Worm (Caenorhabditis elegans) whole organism, L4 larva: ENCODE data around the gene W08E12.6.
A peak's percentile ranks its signal among the peaks of the same experiment; 100 is the strongest.

ENCODE experiments used
- D1046.2 ChIP-seq: fragments of 200-800 bp; sonication (Bioruptor generic); IDR thresholded peaks from 2 replicates; pipeline ENCODE4 v1.3.6; 2022; ENCODE audit warnings: missing genetic modification characterization, missing compliant biosample characterization
- F10B5.3 ChIP-seq: sonication (generic microtip); optimal IDR thresholded peaks from 2 replicates; lab custom pipeline; 2016; ENCODE audit warnings: mild to moderate bottlenecking, missing genetic modification characterization, missing compliant biosample characterization
- F26F4.8 ChIP-seq: fragments of 200-800 bp; sonication (Bioruptor generic); conservative IDR thresholded peaks from 2 replicates; pipeline ENCODE4 v1.3.6; 2022; ENCODE audit warnings: missing genetic modification characterization, missing compliant biosample characterization
- F37D6.2 ChIP-seq: sonication (generic microtip); optimal IDR thresholded peaks from 2 replicates; lab custom pipeline; 2016; ENCODE audit warnings: mild to moderate bottlenecking, missing genetic modification characterization, missing compliant biosample characterization
- F49E8.2 ChIP-seq: sonication (generic microtip); optimal IDR thresholded peaks from 2 replicates; lab custom pipeline; 2016; ENCODE audit warnings: missing compliant biosample characterization, mild to moderate bottlenecking, missing genetic modification characterization, borderline replicate concordance
- T20F7.1 ChIP-seq: fragments of 200-800 bp; sonication (Bioruptor generic); optimal IDR thresholded peaks from 2 replicates; lab custom pipeline; 2018; ENCODE audit warnings: mild to moderate bottlenecking, missing genetic modification characterization, missing compliant biosample characterization
- Y48G9A.11 ChIP-seq: fragments of 200-800 bp; sonication (Bioruptor generic); IDR thresholded peaks from 2 replicates; pipeline ENCODE4 v1.3.6; 2022; ENCODE audit warnings: missing genetic modification reagents, missing genetic modification characterization, missing compliant biosample characterization
- Y5F2A.4 ChIP-seq: fragments of 200-800 bp; sonication (Bioruptor generic); optimal IDR thresholded peaks from 2 replicates; lab custom pipeline; 2018; ENCODE audit warnings: mild to moderate bottlenecking, missing genetic modification characterization, missing compliant biosample characterization
- ZK337.2 ChIP-seq: fragments of 200-800 bp; sonication (Bioruptor generic); IDR thresholded peaks from 2 replicates; pipeline ENCODE4 v1.3.6; 2022; ENCODE audit warnings: missing genetic modification reagents, missing genetic modification characterization, missing compliant biosample characterization
- aha-1 ChIP-seq: fragments of 150-350 bp; peaks from one replicate; lab custom pipeline; 2014; ENCODE audit warnings: missing biosample characterization, missing genetic modification characterization
- arid-1 ChIP-seq: fragments of 200-800 bp; sonication (Bioruptor generic); conservative IDR thresholded peaks from 2 replicates; pipeline ENCODE4 v1.3.6; 2022; ENCODE audit warnings: missing genetic modification reagents, missing genetic modification characterization, missing compliant biosample characterization
- attf-4 ChIP-seq: sonication (generic microtip); optimal IDR thresholded peaks from 3 replicates; lab custom pipeline; 2017; ENCODE audit warnings: missing biosample characterization, missing genetic modification characterization
- ceh-44 ChIP-seq: fragments of 200-800 bp; sonication (Bioruptor generic); IDR thresholded peaks from 2 replicates; pipeline ENCODE4 v1.3.6; 2022; ENCODE audit warnings: missing genetic modification reagents, missing genetic modification characterization, missing compliant biosample characterization
- ceh-62 ChIP-seq: sonication (generic microtip); optimal IDR thresholded peaks from 2 replicates; lab custom pipeline; 2017; ENCODE audit warnings: missing biosample characterization, missing genetic modification characterization
- ceh-82 ChIP-seq: sonication (generic microtip); optimal IDR thresholded peaks from 2 replicates; lab custom pipeline; 2017; ENCODE audit warnings: missing biosample characterization, missing genetic modification characterization
- cey-2 ChIP-seq: sonication (generic microtip); optimal IDR thresholded peaks from 3 replicates; lab custom pipeline; 2017; ENCODE audit warnings: missing genetic modification characterization, mild to moderate bottlenecking, missing compliant biosample characterization, antibody characterized with exemption, borderline replicate concordance; ENCODE audit not compliant: insufficient read depth
- ctbp-1 ChIP-seq: fragments of 200-800 bp; sonication (Bioruptor generic); IDR thresholded peaks from 2 replicates; pipeline ENCODE4 v1.3.6; 2022; ENCODE audit warnings: missing genetic modification reagents, missing genetic modification characterization, missing compliant biosample characterization
- dmd-6 ChIP-seq: fragments of 200-800 bp; sonication (Bioruptor generic); IDR thresholded peaks from 2 replicates; pipeline ENCODE4 v1.3.6; 2022; ENCODE audit warnings: missing genetic modification reagents, missing genetic modification characterization, missing compliant biosample characterization
- dmd-8 ChIP-seq: fragments of 200-800 bp; sonication (Bioruptor generic); IDR thresholded peaks from 2 replicates; pipeline ENCODE4 v1.3.6; 2022; ENCODE audit warnings: missing genetic modification characterization, missing compliant biosample characterization
- dmd-9 ChIP-seq: fragments of 200-800 bp; sonication (Bioruptor generic); IDR thresholded peaks from 2 replicates; pipeline ENCODE4 v1.3.6; 2022; ENCODE audit warnings: missing genetic modification reagents, missing genetic modification characterization, missing compliant biosample characterization
- duxl-1 ChIP-seq: sonication (generic microtip); optimal IDR thresholded peaks from 2 replicates; lab custom pipeline; 2016; ENCODE audit warnings: mild to moderate bottlenecking, missing genetic modification characterization, moderate library complexity, missing compliant biosample characterization; ENCODE audit not compliant: poor library complexity
- egl-27 ChIP-seq: sonication (generic microtip); optimal IDR thresholded peaks from 3 replicates; lab custom pipeline; 2017; ENCODE audit warnings: missing biosample characterization, missing genetic modification reagents, missing genetic modification characterization
- fkh-10 ChIP-seq: fragments of 150-350 bp; optimal IDR thresholded peaks from 2 replicates; lab custom pipeline; 2014; ENCODE audit warnings: missing biosample characterization, missing genetic modification reagents, missing genetic modification characterization
- hlh-11 ChIP-seq: fragments of 200-800 bp; sonication (Bioruptor generic); optimal IDR thresholded peaks from 2 replicates; lab custom pipeline; 2018; ENCODE audit warnings: mild to moderate bottlenecking, missing genetic modification characterization, missing compliant biosample characterization
- hlh-30 ChIP-seq: sonication (generic microtip); optimal IDR thresholded peaks from 2 replicates; lab custom pipeline; 2017; ENCODE audit warnings: antibody characterized with exemption, mild to moderate bottlenecking, missing genetic modification characterization, missing compliant biosample characterization; ENCODE audit not compliant: insufficient read depth
- lim-7 ChIP-seq: fragments of 200-800 bp; sonication (Bioruptor generic); IDR thresholded peaks from 2 replicates; pipeline ENCODE4 v1.3.6; 2022; ENCODE audit warnings: missing genetic modification characterization, missing compliant biosample characterization
- lin-13 ChIP-seq: fragments of 150-350 bp; optimal IDR thresholded peaks from 2 replicates; lab custom pipeline; 2014; ENCODE audit warnings: missing biosample characterization, missing genetic modification reagents, missing genetic modification characterization
- lin-29 ChIP-seq: fragments of 200-800 bp; sonication (Bioruptor generic); IDR thresholded peaks from 2 replicates; pipeline ENCODE4 v1.3.6; 2022; ENCODE audit warnings: missing genetic modification reagents, missing genetic modification characterization, missing compliant biosample characterization
- lin-38 ChIP-seq: fragments of 200-800 bp; sonication (Bioruptor generic); IDR thresholded peaks from 2 replicates; pipeline ENCODE4 v1.3.6; 2022; ENCODE audit warnings: missing genetic modification reagents, missing genetic modification characterization, missing compliant biosample characterization
- lsy-2 ChIP-seq, 2 experiments: fragments of 150-350 bp in 1 of 2; sonication (generic microtip) in 1 of 2; optimal IDR thresholded peaks; 2 replicates each; lab custom pipeline; 2014 to 2017; ENCODE audit warnings: missing biosample characterization in 2 of 2, missing genetic modification characterization in 2 of 2
- mdt-29 ChIP-seq: fragments of 200-800 bp; sonication (Bioruptor generic); IDR thresholded peaks from 2 replicates; pipeline ENCODE4 v1.3.6; 2022; ENCODE audit warnings: missing genetic modification reagents, missing genetic modification characterization, missing compliant biosample characterization
- mep-1 ChIP-seq: fragments of 150-350 bp; sonication (generic microtip); optimal IDR thresholded peaks from 3 replicates; lab custom pipeline; 2014; ENCODE audit warnings: missing biosample characterization, missing genetic modification characterization
- nhr-102 ChIP-seq: sonication (generic microtip); optimal IDR thresholded peaks from 2 replicates; lab custom pipeline; 2016; ENCODE audit warnings: mild to moderate bottlenecking, missing genetic modification characterization, moderate library complexity, missing compliant biosample characterization
- nhr-11 ChIP-seq: fragments of 150-350 bp; optimal IDR thresholded peaks from 2 replicates; lab custom pipeline; 2014; ENCODE audit warnings: missing biosample characterization, missing genetic modification characterization
- nhr-111 ChIP-seq: fragments of 200-800 bp; sonication (Bioruptor generic); optimal IDR thresholded peaks from 2 replicates; lab custom pipeline; 2018; ENCODE audit warnings: mild to moderate bottlenecking, missing genetic modification characterization, missing compliant biosample characterization
- nhr-25 ChIP-seq: sonication (generic microtip); optimal IDR thresholded peaks from 2 replicates; lab custom pipeline; 2017; ENCODE audit warnings: missing genetic modification characterization, mild to moderate bottlenecking, missing compliant biosample characterization, antibody characterized with exemption, moderate library complexity, borderline replicate concordance; ENCODE audit not compliant: insufficient read depth
- nhr-28 ChIP-seq: fragments of 150-350 bp; optimal IDR thresholded peaks from 2 replicates; lab custom pipeline; 2014; ENCODE audit warnings: missing biosample characterization, missing genetic modification characterization
- pqm-1 ChIP-seq: sonication (generic microtip); optimal IDR thresholded peaks from 2 replicates; lab custom pipeline; 2017; ENCODE audit warnings: missing biosample characterization, missing genetic modification characterization
- saeg-2 ChIP-seq: fragments of 200-800 bp; sonication (Bioruptor generic); IDR thresholded peaks from 2 replicates; pipeline ENCODE4 v1.3.6; 2022; ENCODE audit warnings: missing genetic modification reagents, missing genetic modification characterization, missing compliant biosample characterization
- set-16 ChIP-seq: fragments of 200-800 bp; sonication (Bioruptor generic); IDR thresholded peaks from 2 replicates; pipeline ENCODE4 v1.3.6; 2022; ENCODE audit warnings: missing genetic modification reagents, missing genetic modification characterization, missing compliant biosample characterization
- snpc-4 ChIP-seq: fragments of 150-350 bp; optimal IDR thresholded peaks from 2 replicates; lab custom pipeline; 2014; ENCODE audit warnings: missing biosample characterization, missing genetic modification characterization
- spr-1 ChIP-seq: sonication (generic microtip); optimal IDR thresholded peaks from 2 replicates; lab custom pipeline; 2016; ENCODE audit warnings: mild to moderate bottlenecking, missing genetic modification characterization, missing compliant biosample characterization
- zag-1 ChIP-seq: fragments of 150-350 bp; optimal IDR thresholded peaks from 2 replicates; lab custom pipeline; 2014; ENCODE audit warnings: missing biosample characterization, missing genetic modification characterization
- zfp-3 ChIP-seq: fragments of 200-800 bp; sonication (Bioruptor generic); conservative IDR thresholded peaks from 2 replicates; pipeline ENCODE4 v1.3.6; 2022; ENCODE audit warnings: missing genetic modification reagents, missing genetic modification characterization, missing compliant biosample characterization
- zip-2 ChIP-seq: fragments of 150-350 bp; optimal IDR thresholded peaks from 2 replicates; lab custom pipeline; 2014; ENCODE audit warnings: missing biosample characterization, missing genetic modification characterization

The W08E12.6 gene

DNA sequence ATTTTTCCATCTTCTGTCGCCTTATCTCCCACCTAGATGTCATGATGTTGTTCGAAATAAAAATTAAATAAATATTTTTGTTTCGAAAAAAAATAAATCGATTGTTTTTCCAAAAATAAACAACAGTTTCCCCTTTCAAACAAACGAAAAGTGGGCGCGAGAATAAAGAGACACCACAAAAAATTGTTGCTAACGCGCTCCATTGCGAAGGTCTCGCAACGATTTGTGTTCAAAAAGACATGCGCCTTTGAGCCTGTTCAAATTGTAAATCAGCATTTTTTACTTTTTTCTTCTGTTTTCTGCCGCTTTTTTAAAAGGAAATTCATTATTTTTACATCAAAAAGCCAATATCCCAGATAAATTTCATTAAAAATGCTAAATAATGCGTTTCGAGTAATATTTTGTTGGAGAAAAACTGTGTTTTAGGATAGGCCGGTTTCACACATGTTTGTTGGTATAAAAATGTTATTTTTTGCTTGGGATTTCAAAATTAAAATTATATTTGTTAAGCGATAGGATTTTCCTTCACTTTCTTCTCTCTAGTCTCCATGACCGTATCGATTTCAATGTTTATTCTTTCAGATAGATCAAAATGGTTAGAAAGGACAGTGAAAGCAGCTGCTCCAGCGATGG lies 3.7 kb upstream of the W08E12.6 start, which contains the start of gene W08E12.7 (continued):
- TF ChIP-seq arid-1 = peak; percentile 74; the same call in 1 of the 2 replicates
- no peak for TF ChIP-seq attf-4 (tag; lab: Kevin White, UChicago)
- TF ChIP-seq T20F7.1 = no peak
- no peak for TF ChIP-seq ceh-82 (tag; lab: Kevin White, UChicago)
- TF ChIP-seq ceh-62 = no peak
- TF ChIP-seq hlh-30 (tag; lab: Kevin White, UChicago) = peak; percentile 97

DNA sequence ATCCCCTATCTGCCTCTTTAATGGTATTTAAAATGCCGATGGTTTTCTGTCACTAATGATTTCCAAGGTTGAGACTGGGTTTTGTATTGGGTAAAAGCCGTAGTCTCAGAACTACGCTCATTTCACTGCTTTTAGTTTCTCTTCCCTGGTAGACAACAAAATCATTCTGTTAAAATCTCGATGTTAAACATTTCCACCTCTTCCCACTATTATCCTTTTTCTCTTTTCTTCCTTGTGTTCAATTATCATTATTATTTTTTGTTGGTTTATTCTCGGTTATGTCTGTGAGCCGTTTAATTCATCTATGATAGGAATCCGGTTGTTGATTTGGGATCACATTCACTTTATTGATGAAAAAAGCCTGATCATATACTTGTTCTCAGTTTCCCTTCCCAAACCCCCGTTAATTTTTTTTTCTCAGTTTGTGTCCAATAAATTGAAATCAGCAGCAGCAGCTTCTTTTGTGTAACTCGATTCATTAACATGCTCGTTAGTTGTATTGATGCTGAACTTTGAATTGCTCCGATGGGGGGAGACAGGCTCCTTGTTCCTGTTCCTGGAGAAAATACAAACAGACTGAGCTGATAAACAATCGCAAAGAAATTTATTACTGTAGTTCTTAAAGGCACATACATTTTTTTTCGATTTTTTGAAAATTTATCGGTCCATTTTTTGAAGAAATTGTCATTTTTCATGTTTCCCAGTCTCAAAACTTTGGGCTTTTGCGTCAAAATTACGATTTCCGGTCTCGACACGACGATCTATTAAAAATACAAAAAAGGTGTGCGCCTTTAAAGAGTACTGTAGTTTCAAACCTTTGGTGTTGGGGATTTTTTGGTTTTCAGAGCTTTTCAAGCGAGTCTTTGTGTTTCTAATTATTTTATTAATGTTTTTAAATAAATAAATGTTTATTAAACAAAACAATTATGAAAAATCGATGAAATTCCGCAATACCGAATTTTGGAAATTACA lies 1.5 kb upstream of the W08E12.6 start:
- no peak for TF ChIP-seq nhr-111 (GFP tag; lab: Kevin White, UChicago)
- TF ChIP-seq zip-2 (tag; lab: Kevin White, UChicago) = no peak
- no peak for TF ChIP-seq T20F7.1
- no peak for TF ChIP-seq nhr-11 (tag; lab: Kevin White, UChicago)
- peak; percentile 74 for TF ChIP-seq lin-38 (GFP tag; lab: Robert Waterston, UW)
- TF ChIP-seq dmd-6 (GFP tag; lab: Robert Waterston, UW) = no peak
- no peak for TF ChIP-seq fkh-10 (GFP tag; lab: Kevin White, UChicago)
- TF ChIP-seq snpc-4 = no peak
- TF ChIP-seq nhr-28 = no peak
- TF ChIP-seq F49E8.2 (tag; lab: Kevin White, UChicago) = peak; percentile 62
- 0 out of 2 replicates have a peak, but pooled peaks have one; percentile 20 for TF ChIP-seq zfp-3 (GFP tag; lab: Robert Waterston, UW)
- peak; percentile 65 for TF ChIP-seq arid-1
- no peak for TF ChIP-seq nhr-25 (tag; lab: Kevin White, UChicago)
- no peak for TF ChIP-seq cey-2 (tag; lab: Kevin White, UChicago)
- TF ChIP-seq aha-1 (tag; lab: Kevin White, UChicago) = peak; percentile 86
- no peak for TF ChIP-seq Y48G9A.11 (GFP tag; lab: Robert Waterston, UW)
- no peak for TF ChIP-seq ceh-44 (GFP tag; lab: Robert Waterston, UW)
- TF ChIP-seq duxl-1 (tag; lab: Kevin White, UChicago) = no peak
- TF ChIP-seq lsy-2 (tag; optimal IDR thresholded peaks at IDR 0.05; lab: Kevin White, UChicago) = no peak
- no peak for TF ChIP-seq lim-7 (GFP tag; lab: Robert Waterston, UW)
- TF ChIP-seq ceh-82 (tag; lab: Kevin White, UChicago) = no peak
- TF ChIP-seq nhr-102 (tag; lab: Kevin White, UChicago) = no peak
- TF ChIP-seq dmd-9 = no peak
- TF ChIP-seq egl-27 (tag; lab: Kevin White, UChicago) = no peak
- peak; percentile 15 for TF ChIP-seq Y5F2A.4 (GFP tag; lab: Kevin White, UChicago)
- TF ChIP-seq dmd-8 = no peak
- TF ChIP-seq saeg-2 = no peak
- no peak for TF ChIP-seq ZK337.2 (GFP tag; lab: Robert Waterston, UW)
- no peak for TF ChIP-seq zag-1 (tag; lab: Kevin White, UChicago)
- TF ChIP-seq F26F4.8 (GFP tag; lab: Robert Waterston, UW) = no peak
- no peak for TF ChIP-seq F10B5.3 (tag; lab: Kevin White, UChicago)
- TF ChIP-seq mdt-29 (GFP tag; lab: Robert Waterston, UW) = no peak
- no peak for TF ChIP-seq mep-1 (tag; lab: Kevin White, UChicago)
- TF ChIP-seq set-16 (GFP tag; lab: Robert Waterston, UW) = no peak
- TF ChIP-seq attf-4 (tag; lab: Kevin White, UChicago) = no peak
- TF ChIP-seq lin-13 (GFP tag; lab: Kevin White, UChicago) = no peak
- TF ChIP-seq F37D6.2 (tag; lab: Kevin White, UChicago) = no peak
- no peak for TF ChIP-seq lin-29 (GFP tag; lab: Robert Waterston, UW)
- no peak for TF ChIP-seq pqm-1 (tag; lab: Kevin White, UChicago)
- TF ChIP-seq spr-1 = no peak
- TF ChIP-seq D1046.2 (GFP tag; lab: Robert Waterston, UW) = peak; percentile 46; the same call in 1 of the 2 replicates
- no peak for TF ChIP-seq hlh-11
- TF ChIP-seq ctbp-1 = 0 out of 2 replicates have a peak, but pooled peaks have one; percentile 8
